Worm (Caenorhabditis elegans) whole organism, early embryonic: Measurements from ENCODE around the gene F23D12.3.

Experiments used
- B0310.2 ChIP-seq: sonication (generic microtip); optimal IDR thresholded peaks from 2 replicates; lab custom pipeline; 2016; ENCODE audit warnings: mild to moderate bottlenecking, missing genetic modification characterization, missing compliant biosample characterization
- F13C5.2 ChIP-seq: sonication (generic microtip); optimal IDR thresholded peaks from 2 replicates; lab custom pipeline; 2017; ENCODE audit warnings: mild to moderate bottlenecking, missing genetic modification characterization, inconsistent platforms, missing compliant biosample characterization
- aly-1 ChIP-seq: sonication (generic microtip); optimal IDR thresholded peaks from 2 replicates; lab custom pipeline; 2016; ENCODE audit warnings: missing genetic modification characterization, missing compliant biosample characterization
- ama-1 ChIP-seq: fragments of 150-350 bp; optimal IDR thresholded peaks from 2 replicates; lab custom pipeline; 2014
- ceh-13 ChIP-seq: fragments of 200-800 bp; sonication (Bioruptor generic); optimal IDR thresholded peaks from 2 replicates; lab custom pipeline; 2018; ENCODE audit warnings: mild to moderate bottlenecking, missing genetic modification characterization, missing compliant biosample characterization
- ceh-36 ChIP-seq: sonication (generic microtip); optimal IDR thresholded peaks from 2 replicates; lab custom pipeline; 2016; ENCODE audit warnings: missing genetic modification characterization, inconsistent platforms, missing compliant biosample characterization
- ets-7 ChIP-seq: sonication (generic microtip); optimal IDR thresholded peaks from 2 replicates; lab custom pipeline; 2016; ENCODE audit warnings: missing genotype, missing genetic modification characterization, missing compliant biosample characterization
- flt-1 ChIP-seq: fragments of 200-800 bp; sonication (Bioruptor generic); IDR thresholded peaks from 2 replicates; pipeline ENCODE4 v1.3.6; 2022; ENCODE audit warnings: missing genetic modification characterization, missing compliant biosample characterization
- hmbx-1 ChIP-seq: sonication (generic microtip); optimal IDR thresholded peaks from 2 replicates; lab custom pipeline; 2016; ENCODE audit warnings: mild to moderate bottlenecking, missing genetic modification characterization, missing compliant biosample characterization
- hmg-4 ChIP-seq: fragments of 200-800 bp; sonication (Bioruptor generic); optimal IDR thresholded peaks from 2 replicates; lab custom pipeline; 2018; ENCODE audit warnings: mild to moderate bottlenecking, missing genetic modification characterization, missing compliant biosample characterization
- hnd-1 ChIP-seq: sonication (generic microtip); optimal IDR thresholded peaks from 2 replicates; lab custom pipeline; 2016; ENCODE audit warnings: missing genetic modification characterization, missing compliant biosample characterization
- pes-1 ChIP-seq: fragments of 200-800 bp; sonication (Bioruptor generic); IDR thresholded peaks from 2 replicates; pipeline ENCODE4 v1.3.6; 2022; ENCODE audit warnings: missing genetic modification reagents, missing genetic modification characterization, missing compliant biosample characterization
- scrt-1 ChIP-seq: fragments of 200-800 bp; sonication (Bioruptor generic); IDR thresholded peaks from 2 replicates; pipeline ENCODE4 v1.3.6; 2022; ENCODE audit warnings: missing genetic modification characterization, missing compliant biosample characterization
- sea-1 ChIP-seq: fragments of 200-800 bp; sonication (Bioruptor generic); conservative IDR thresholded peaks from 2 replicates; pipeline ENCODE4 v1.3.6; 2022; ENCODE audit warnings: missing genetic modification characterization, missing compliant biosample characterization
- tbx-11 ChIP-seq: fragments of 200-800 bp; sonication (Bioruptor generic); IDR thresholded peaks from 2 replicates; pipeline ENCODE4 v1.3.6; 2022; ENCODE audit warnings: missing genetic modification characterization, missing compliant biosample characterization
- tbx-37 ChIP-seq: fragments of 200-800 bp; sonication (Bioruptor generic); conservative IDR thresholded peaks from 2 replicates; pipeline ENCODE4 v1.3.6; 2022; ENCODE audit warnings: missing genetic modification reagents, missing genetic modification characterization, missing compliant biosample characterization
- tra-4 ChIP-seq: sonication (generic microtip); optimal IDR thresholded peaks from 2 replicates; lab custom pipeline; 2017; ENCODE audit warnings: missing genetic modification characterization, missing compliant biosample characterization

The F23D12.3 gene

DNA sequence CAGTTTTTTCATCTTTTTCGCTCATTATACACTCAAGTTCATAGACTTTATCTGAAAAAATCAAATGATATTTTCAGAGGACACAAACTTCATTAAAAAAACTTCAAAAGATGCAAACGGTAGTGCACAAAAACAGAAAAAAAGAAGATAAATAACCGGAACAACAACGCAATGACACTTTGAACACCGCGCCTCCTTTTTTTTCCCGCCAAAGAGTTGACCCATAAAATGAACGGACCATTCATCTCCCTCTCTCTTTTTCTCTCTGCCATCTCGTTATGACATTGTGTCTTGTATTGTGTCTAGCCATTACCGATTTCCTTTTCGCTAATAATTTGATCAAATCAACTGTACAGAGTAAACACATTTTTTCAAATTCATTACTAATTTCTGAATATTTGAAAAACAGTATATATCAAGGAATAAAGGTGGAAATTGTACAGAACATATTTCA, 20.9 kb upstream of the F23D12.3 start, which contains the start of gene F23D12.2:
Gene F23D12.2 (minus strand): TSS at position 51 of the 454 bp plus-strand sequence.
- TF ChIP-seq B0310.2 (tag; lab: Kevin White, UChicago) (no peak), F13C5.2 (no peak), tbx-37 (no peak), flt-1 (GFP tag; lab: Robert Waterston, UW) (no peak), aly-1 (tag; lab: Kevin White, UChicago) (no peak), pes-1 (GFP tag; lab: Robert Waterston, UW) (no peak), tra-4 (tag; lab: Kevin White, UChicago) (no peak), ceh-36 (no peak), ama-1 (lab: Kevin White, UChicago) (no peak)

DNA sequence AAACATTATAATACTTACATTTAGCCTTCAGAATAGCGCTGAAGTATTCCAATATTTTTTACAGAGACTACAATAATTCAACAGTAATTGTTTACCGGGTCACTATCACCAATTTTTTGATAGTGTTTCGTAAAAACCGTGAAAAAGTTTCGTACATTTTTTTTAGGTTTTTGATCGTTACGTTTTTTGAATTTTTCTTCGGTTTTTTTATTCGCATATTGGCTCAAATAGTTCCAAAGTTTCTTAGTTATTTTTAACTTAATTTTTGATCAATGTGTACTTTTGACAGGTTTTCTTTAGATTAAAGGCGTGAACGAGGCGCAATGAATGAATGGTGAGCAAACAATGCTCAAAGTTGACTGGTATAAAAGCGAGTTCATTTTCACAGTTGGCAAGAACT, 19.3 kb upstream of the F23D12.3 start, which contains the start of gene fipr-3:
Gene fipr-3 (plus strand): TSS at position 301 of the 400 bp plus-strand sequence.
- no peak for TF ChIP-seq aly-1 (tag; lab: Kevin White, UChicago)
- TF ChIP-seq hmg-4 (GFP tag; lab: Kevin White, UChicago) = no peak
- no peak for TF ChIP-seq tbx-37
- TF ChIP-seq F13C5.2 = no peak
- no peak for TF ChIP-seq scrt-1 (GFP tag; lab: Robert Waterston, UW)
- TF ChIP-seq ets-7 (tag; lab: Kevin White, UChicago) = no peak
- TF ChIP-seq tra-4 (tag; lab: Kevin White, UChicago) = no peak
- TF ChIP-seq B0310.2 (tag; lab: Kevin White, UChicago) = no peak
- no peak for TF ChIP-seq flt-1 (GFP tag; lab: Robert Waterston, UW)
- no peak for TF ChIP-seq pes-1 (GFP tag; lab: Robert Waterston, UW)
- no peak for TF ChIP-seq ama-1 (lab: Kevin White, UChicago)
- TF ChIP-seq ceh-36 = no peak
- no peak for TF ChIP-seq tbx-11
- TF ChIP-seq hmbx-1 (tag; lab: Kevin White, UChicago) = no peak
- TF ChIP-seq hnd-1 (tag; lab: Kevin White, UChicago) = no peak
- no peak for TF ChIP-seq ceh-13 (GFP tag; lab: Kevin White, UChicago)
- TF ChIP-seq sea-1 (GFP tag; lab: Robert Waterston, UW) = no peak

DNA sequence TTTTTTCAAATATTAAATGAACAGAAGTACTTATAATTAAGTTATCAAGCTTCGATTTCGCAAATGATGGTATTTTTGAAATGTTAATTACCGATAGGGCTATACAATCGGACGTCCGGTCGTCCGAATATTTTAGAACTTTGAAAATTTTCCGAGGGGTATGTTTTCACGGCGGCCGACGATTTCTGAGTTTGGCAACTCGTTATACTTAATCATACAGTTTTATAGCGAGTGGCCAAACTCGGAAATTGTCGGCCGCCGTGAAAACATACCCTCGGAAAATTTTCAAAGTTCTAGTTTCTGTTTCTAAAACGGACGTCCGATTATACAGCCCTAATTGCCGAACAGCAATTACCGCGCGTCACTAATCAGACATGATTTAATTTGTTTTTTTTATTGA, 18.2 kb upstream of the F23D12.3 start:
- TF ChIP-seq hmg-4 (GFP tag; lab: Kevin White, UChicago) (no peak), flt-1 (GFP tag; lab: Robert Waterston, UW) (no peak), aly-1 (tag; lab: Kevin White, UChicago) (no peak), F13C5.2 (no peak), tbx-37 (no peak), ama-1 (lab: Kevin White, UChicago) (no peak), hmbx-1 (tag; lab: Kevin White, UChicago) (no peak), tra-4 (tag; lab: Kevin White, UChicago) (no peak), ets-7 (tag; lab: Kevin White, UChicago) (no peak), ceh-36 (no peak)

DNA sequence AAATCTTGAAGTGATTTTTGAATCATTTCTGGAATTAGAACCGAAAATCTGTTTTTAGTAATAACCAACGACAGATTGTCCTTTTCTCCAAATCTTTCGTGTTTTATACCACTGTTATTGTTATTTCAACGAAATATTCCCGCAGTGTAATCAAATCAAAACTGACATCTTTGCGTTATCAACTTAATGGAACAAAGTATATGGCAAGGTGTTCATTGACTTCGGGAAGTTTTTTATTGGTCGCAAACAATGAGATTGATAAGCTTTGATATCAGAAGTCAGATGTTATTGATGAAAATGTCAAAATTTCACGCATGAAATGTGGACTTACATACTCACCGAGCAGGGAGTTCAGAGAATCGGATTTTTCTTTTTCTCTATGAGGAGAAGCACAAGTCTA, 17.7 kb upstream of the F23D12.3 start, which contains the start of gene F23D12.11:
Gene F23D12.11 (minus strand): TSS at position 79 of the 400 bp plus-strand sequence.
- TF ChIP-seq sea-1 (GFP tag; lab: Robert Waterston, UW) (no peak), hmg-4 (GFP tag; lab: Kevin White, UChicago) (no peak), tra-4 (tag; lab: Kevin White, UChicago) (no peak), pes-1 (GFP tag; lab: Robert Waterston, UW) (no peak), F13C5.2 (no peak), ceh-36 (no peak), flt-1 (GFP tag; lab: Robert Waterston, UW) (no peak), aly-1 (tag; lab: Kevin White, UChicago) (no peak), hnd-1 (tag; lab: Kevin White, UChicago) (no peak), hmbx-1 (tag; lab: Kevin White, UChicago) (no peak), scrt-1 (GFP tag; lab: Robert Waterston, UW) (no peak)

DNA sequence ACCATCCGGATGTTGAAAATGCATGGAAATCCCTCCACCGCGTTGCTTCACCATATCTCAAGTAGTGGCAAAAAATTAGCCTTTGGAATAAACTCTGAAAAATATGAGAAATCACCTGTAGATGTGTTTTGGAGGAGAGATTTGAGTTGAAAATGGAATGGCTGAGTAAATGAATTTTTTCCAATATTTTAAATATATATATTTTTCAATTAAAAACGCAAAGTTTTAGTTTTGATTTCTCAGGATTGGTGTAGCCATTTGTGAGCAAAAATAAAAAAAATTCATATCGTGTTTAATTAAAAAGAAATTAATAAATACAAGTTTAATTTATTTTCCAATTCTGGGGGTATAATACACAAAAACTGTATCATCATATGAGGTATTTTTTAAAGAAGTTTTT, 14.4 kb upstream of the F23D12.3 start, which contains the start of gene F23D12.1:
Gene F23D12.1 (minus strand): TSS at position 101 of the 400 bp plus-strand sequence.
- TF ChIP-seq pes-1 (GFP tag; lab: Robert Waterston, UW) (no peak), tra-4 (tag; lab: Kevin White, UChicago) (no peak), F13C5.2 (no peak), ets-7 (tag; lab: Kevin White, UChicago) (no peak), aly-1 (tag; lab: Kevin White, UChicago) (no peak), ceh-36 (no peak), B0310.2 (tag; lab: Kevin White, UChicago) (no peak), ama-1 (lab: Kevin White, UChicago) (no peak), hmg-4 (GFP tag; lab: Kevin White, UChicago) (no peak), ceh-13 (GFP tag; lab: Kevin White, UChicago) (no peak), hnd-1 (tag; lab: Kevin White, UChicago) (no peak)

DNA sequence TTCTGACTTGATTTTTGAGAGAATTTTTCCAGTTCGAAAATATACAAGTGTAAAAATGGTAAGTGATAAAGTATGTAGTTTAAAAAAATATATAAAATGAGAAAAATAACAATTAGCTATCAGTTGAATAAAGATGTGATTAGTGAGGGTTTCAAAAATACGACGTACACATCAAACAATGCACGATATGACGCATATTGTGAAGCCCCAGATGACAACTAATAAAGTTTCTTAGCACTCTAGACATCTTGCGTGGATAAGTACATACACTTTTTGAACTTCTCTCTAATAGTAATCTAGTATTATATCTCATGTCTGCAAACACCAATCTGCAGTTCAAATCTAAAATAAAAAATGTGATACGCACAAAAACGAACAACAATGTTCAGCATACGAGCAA, 12.0 kb upstream of the F23D12.3 start:
- TF ChIP-seq aly-1 (tag; lab: Kevin White, UChicago) (no peak), hmg-4 (GFP tag; lab: Kevin White, UChicago) (no peak), ama-1 (lab: Kevin White, UChicago) (no peak), B0310.2 (tag; lab: Kevin White, UChicago) (no peak), ceh-36 (no peak), ets-7 (tag; lab: Kevin White, UChicago) (no peak), tra-4 (tag; lab: Kevin White, UChicago) (no peak), ceh-13 (GFP tag; lab: Kevin White, UChicago) (no peak), hmbx-1 (tag; lab: Kevin White, UChicago) (no peak), sea-1 (GFP tag; lab: Robert Waterston, UW) (no peak), F13C5.2 (no peak), tbx-11 (no peak), pes-1 (GFP tag; lab: Robert Waterston, UW) (no peak), scrt-1 (GFP tag; lab: Robert Waterston, UW) (no peak), tbx-37 (no peak)

DNA sequence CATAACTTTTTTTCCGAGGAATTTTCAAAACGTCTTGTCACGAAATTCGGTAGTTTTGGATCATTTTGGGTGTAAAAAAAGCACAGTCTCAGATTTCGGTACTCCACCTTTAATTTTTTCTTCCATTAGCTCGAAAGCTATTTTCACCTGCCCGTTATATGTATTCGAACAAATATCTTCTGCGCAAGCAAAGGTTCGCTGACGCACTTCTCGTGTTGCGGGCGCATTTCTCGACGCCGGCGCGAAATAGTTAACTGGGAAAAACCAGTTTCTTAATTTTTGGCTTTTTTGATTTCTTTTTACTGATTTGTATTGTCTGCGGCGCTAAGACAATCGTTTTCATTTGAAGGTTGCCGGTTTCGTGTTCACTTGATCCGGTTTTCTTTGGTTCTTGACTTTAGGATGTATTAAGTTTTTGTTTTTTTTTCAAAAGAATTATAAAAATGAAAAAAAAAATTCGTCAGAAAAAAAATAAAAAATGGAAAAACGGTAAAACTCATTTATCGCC, 6.7 kb upstream of the F23D12.3 start:
- TF ChIP-seq tbx-11 = no peak
- no peak for TF ChIP-seq hnd-1 (tag; lab: Kevin White, UChicago)
- TF ChIP-seq pes-1 (GFP tag; lab: Robert Waterston, UW) = no peak
- TF ChIP-seq F13C5.2 = no peak
- TF ChIP-seq flt-1 (GFP tag; lab: Robert Waterston, UW) = no peak
- no peak for TF ChIP-seq scrt-1 (GFP tag; lab: Robert Waterston, UW)
- no peak for TF ChIP-seq hmbx-1 (tag; lab: Kevin White, UChicago)
- no peak for TF ChIP-seq tbx-37
- no peak for TF ChIP-seq ceh-13 (GFP tag; lab: Kevin White, UChicago)
- TF ChIP-seq B0310.2 (tag; lab: Kevin White, UChicago) = no peak
- TF ChIP-seq sea-1 (GFP tag; lab: Robert Waterston, UW) = no peak
- TF ChIP-seq aly-1 (tag; lab: Kevin White, UChicago) = no peak
- no peak for TF ChIP-seq hmg-4 (GFP tag; lab: Kevin White, UChicago)
- no peak for TF ChIP-seq ceh-36
- TF ChIP-seq ets-7 (tag; lab: Kevin White, UChicago) = no peak
- no peak for TF ChIP-seq tra-4 (tag; lab: Kevin White, UChicago)
- TF ChIP-seq ama-1 (lab: Kevin White, UChicago) = no peak
